Worm (Caenorhabditis elegans): ENCODE measurements around the gene jmjd-3.3.

Gene jmjd-3.3

ce11 chrX:13443283-13443682 is 7.1 kb downstream of the jmjd-3.3 start:
- TF ChIP-seq sptf-1 (tag; optimal IDR thresholded peaks at IDR 0.05) = no peak
- TF ChIP-seq tbx-8 (GFP tag; optimal IDR thresholded peaks at IDR 0.05) = no peak
- no peak for TF ChIP-seq lin-13 (tag; optimal IDR thresholded peaks at IDR 0.05)
- TF ChIP-seq nhr-2 (tag; optimal IDR thresholded peaks at IDR 0.05) = no peak
- TF ChIP-seq ces-1 (GFP tag; optimal IDR thresholded peaks at IDR 0.05) = no peak
- TF ChIP-seq flh-1 (GFP tag; optimal IDR thresholded peaks at IDR 0.05) = no peak
- TF ChIP-seq M03D4.4 (tag; optimal IDR thresholded peaks at IDR 0.05) = no peak

DNA sequence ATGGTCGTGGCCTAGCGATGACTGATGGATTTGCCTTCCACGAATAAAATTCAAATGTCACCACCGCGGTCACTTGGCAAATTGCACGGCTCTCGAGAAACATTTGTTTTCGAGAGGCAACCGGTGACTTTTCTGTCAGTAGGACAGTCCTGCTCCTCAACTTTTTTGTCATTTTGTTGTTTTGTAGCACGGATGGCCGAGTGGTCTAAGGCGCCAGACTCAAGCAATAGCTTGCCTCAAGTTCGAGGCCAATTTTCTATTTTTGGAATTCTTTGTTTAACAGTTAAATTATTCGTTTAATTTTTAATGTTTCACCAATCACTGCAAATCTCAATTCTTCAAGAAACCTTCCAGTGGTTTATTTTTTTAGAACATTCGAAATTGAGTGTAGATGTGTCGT is 8.0 kb downstream of the jmjd-3.3 start:
- TF ChIP-seq nhr-237 (tag; optimal IDR thresholded peaks at IDR 0.05) = no peak
- TF ChIP-seq flh-1 (GFP tag; optimal IDR thresholded peaks at IDR 0.05) = no peak
- TF ChIP-seq unc-39 (tag; optimal IDR thresholded peaks at IDR 0.05) = no peak
- no peak for TF ChIP-seq mab-5 (tag; optimal IDR thresholded peaks at IDR 0.05)

- TF ChIP-seq unc-62 (GFP tag; optimal IDR thresholded peaks at IDR 0.05) = no peak
- no peak for TF ChIP-seq lin-32 (GFP tag; optimal IDR thresholded peaks at IDR 0.05)
- no peak for TF ChIP-seq sptf-1 (tag; optimal IDR thresholded peaks at IDR 0.05)
- no peak for TF ChIP-seq lsy-2 (tag; optimal IDR thresholded peaks at IDR 0.05)
Measured at ce11 chrX:13446418-13446817, 10.2 kb downstream of the jmjd-3.3 start, which contains the start of gene set-8. TSS of gene set-8 (plus strand) at chrX:13446718.

- peak; percentile 43 for TF ChIP-seq bed-3 (GFP tag; optimal IDR thresholded peaks at IDR 0.05)
- TF ChIP-seq ceh-83 (GFP tag; optimal IDR thresholded peaks at IDR 0.05) = peak; percentile 83
- peak; percentile 27 for TF ChIP-seq ces-1 (GFP tag; optimal IDR thresholded peaks at IDR 0.05)
- peak; percentile 46 for TF ChIP-seq sem-2 (GFP tag; optimal IDR thresholded peaks at IDR 0.05)
- peak; percentile 65 for TF ChIP-seq M03D4.4 (tag; optimal IDR thresholded peaks at IDR 0.05)
- peak; percentile 54 for TF ChIP-seq unc-120 (tag; optimal IDR thresholded peaks at IDR 0.05; ENCODE audit: poor library complexity, severe bottlenecking)
- peak; percentile 69 for TF ChIP-seq ham-2 (GFP tag; optimal IDR thresholded peaks at IDR 0.05)
- TF ChIP-seq ceh-43 (GFP tag; optimal IDR thresholded peaks at IDR 0.05) = peak; percentile 64
- TF ChIP-seq mls-2 (tag; optimal IDR thresholded peaks at IDR 0.05) = peak; percentile 87
- peak; percentile 21 for TF ChIP-seq flh-1 (GFP tag; optimal IDR thresholded peaks at IDR 0.05)
- TF ChIP-seq lin-32 (GFP tag; optimal IDR thresholded peaks at IDR 0.05) = peak; percentile 64
- TF ChIP-seq tbx-8 (GFP tag; optimal IDR thresholded peaks at IDR 0.05) = peak; percentile 39
- TF ChIP-seq sptf-1 (tag; optimal IDR thresholded peaks at IDR 0.05) = peak; percentile 88
- peak; percentile 6 for TF ChIP-seq mep-1 (tag; optimal IDR thresholded peaks at IDR 0.05)
- peak; percentile 83 for TF ChIP-seq drap-1 (GFP tag; optimal IDR thresholded peaks at IDR 0.05)
- TF ChIP-seq cnd-1 (tag; optimal IDR thresholded peaks at IDR 0.05) = peak; percentile 31
Measured at ce11 chrX:13448665-13449099, 12.5 kb downstream of the jmjd-3.3 start.

- TF ChIP-seq drap-1 (GFP tag; optimal IDR thresholded peaks at IDR 0.05) (no peak), ceh-43 (GFP tag; optimal IDR thresholded peaks at IDR 0.05) (no peak), ztf-11 (tag; optimal IDR thresholded peaks at IDR 0.05) (no peak), elt-1 (tag; optimal IDR thresholded peaks at IDR 0.05; ENCODE audit: borderline replicate concordance, insufficient read depth) (no peak), ceh-83 (GFP tag; optimal IDR thresholded peaks at IDR 0.05) (no peak), ham-2 (GFP tag; optimal IDR thresholded peaks at IDR 0.05) (no peak), M03D4.4 (tag; optimal IDR thresholded peaks at IDR 0.05) (no peak), lin-13 (tag; optimal IDR thresholded peaks at IDR 0.05) (no peak), zip-8 (tag; optimal IDR thresholded peaks at IDR 0.05) (no peak), pha-4 (tag; optimal IDR thresholded peaks at IDR 0.05) (no peak), ceh-39 (tag; optimal IDR thresholded peaks at IDR 0.05) (no peak), nhr-12 (tag; optimal IDR thresholded peaks at IDR 0.05) (no peak), nhr-237 (tag; optimal IDR thresholded peaks at IDR 0.05) (no peak), sptf-1 (tag; optimal IDR thresholded peaks at IDR 0.05) (no peak)
Measured at ce11 chrX:13451578-13451977, 15.4 kb downstream of the jmjd-3.3 start, which contains the start of gene F02D10.6. TSS of gene F02D10.6 (minus strand) at chrX:13451678.

DNA sequence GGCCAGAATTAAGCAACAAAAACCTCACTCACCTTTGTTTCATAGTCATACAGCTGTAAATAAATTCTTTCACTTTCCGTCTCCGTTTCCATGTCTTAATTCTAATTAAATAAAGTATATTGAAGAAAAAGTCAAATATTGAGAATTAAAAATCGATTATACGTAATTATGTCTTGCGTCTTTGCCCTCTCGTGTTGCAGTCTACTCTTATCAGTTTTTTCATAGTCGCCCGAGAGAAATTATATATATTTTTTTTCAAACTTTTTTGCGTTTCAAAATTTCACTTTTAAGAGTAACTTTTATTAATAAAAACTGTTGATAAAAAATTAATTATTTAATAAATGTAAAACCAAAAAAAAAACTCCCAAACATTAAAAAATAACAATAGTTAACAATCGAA is 20.2 kb downstream of the jmjd-3.3 start, which contains the start of gene flr-1:
TSS of gene flr-1 (minus strand) at position 101 of the 400 bp plus-strand sequence.
- TF ChIP-seq flh-1 (GFP tag; optimal IDR thresholded peaks at IDR 0.05) (no peak), zip-8 (tag; optimal IDR thresholded peaks at IDR 0.05) (no peak), pha-4 (tag; optimal IDR thresholded peaks at IDR 0.05) (no peak)
